Fruit fly (Drosophila melanogaster): Measurements from ENCODE around the gene Act5C.

Act5C gene

dm6 chrX:5918499-5919126 is 18.0 kb downstream of the Act5C start (continued):
- peak; percentile 99 for TF ChIP-seq CG4424 (GFP tag; optimal IDR thresholded peaks at IDR 0.05)
- TF ChIP-seq slbo (GFP tag; IDR thresholded peaks at IDR 0.05), result peak; percentile 100
- peak; percentile 95 for TF ChIP-seq Hmx (GFP tag; optimal IDR thresholded peaks at IDR 0.05)
- peak; percentile 97 for TF ChIP-seq CG9876 (GFP tag; optimal IDR thresholded peaks at IDR 0.05)
- TF ChIP-seq CG13287 (GFP tag; IDR thresholded peaks at IDR 0.05; ENCODE audit: partially characterized antibody), result peak; percentile 77
- TF ChIP-seq Usf (GFP tag; optimal IDR thresholded peaks at IDR 0.05), result peak; percentile 98
- TF ChIP-seq gcm2 (GFP tag; optimal IDR thresholded peaks at IDR 0.05), result peak; percentile 98
- no peak for TF ChIP-seq hth (optimal IDR thresholded peaks at IDR 0.05)
- TF ChIP-seq gsb-n (tag; optimal IDR thresholded peaks at IDR 0.05), result peak; percentile 97
- TF ChIP-seq sqz (GFP tag; optimal IDR thresholded peaks at IDR 0.05), result peak; percentile 99
- peak; percentile 100 for TF ChIP-seq sens (GFP tag)
- TF ChIP-seq CG12219 (GFP tag; optimal IDR thresholded peaks at IDR 0.05), result peak; percentile 98
- peak; percentile 99 for TF ChIP-seq CG2889 (GFP tag; IDR thresholded peaks at IDR 0.05)
- TF ChIP-seq mirr (GFP tag; optimal IDR thresholded peaks at IDR 0.05), result peak; percentile 99
- peak; percentile 99 for TF ChIP-seq CG3847 (GFP tag; IDR thresholded peaks at IDR 0.05)
- TF ChIP-seq fru (optimal IDR thresholded peaks at IDR 0.05), result no peak
- TF ChIP-seq CG6791 (GFP tag; IDR thresholded peaks at IDR 0.05; ENCODE audit: partially characterized antibody), result peak; percentile 82
- TF ChIP-seq croc (GFP tag; conservative IDR thresholded peaks at IDR 0.05), result peak; percentile 99
- TF ChIP-seq CG12155 (GFP tag; optimal IDR thresholded peaks at IDR 0.05), result peak; percentile 98
- peak; percentile 45 for TF ChIP-seq pzg (GFP tag; optimal IDR thresholded peaks at IDR 0.05)
- TF ChIP-seq sug (tag; optimal IDR thresholded peaks at IDR 0.05), result peak; percentile 98
- peak; percentile 98 for TF ChIP-seq CG18619 (GFP tag; optimal IDR thresholded peaks at IDR 0.05)
- TF ChIP-seq CG14860 (GFP tag; IDR thresholded peaks at IDR 0.05; ENCODE audit: partially characterized antibody), result peak; percentile 84
- TF ChIP-seq sna (GFP tag; IDR thresholded peaks at IDR 0.05; ENCODE audit: partially characterized antibody), result no peak
- TF ChIP-seq nom (GFP tag; optimal IDR thresholded peaks at IDR 0.05), result peak; percentile 99
- TF ChIP-seq ind (GFP tag; optimal IDR thresholded peaks at IDR 0.05), result peak; percentile 99
- TF ChIP-seq Lpt (GFP tag; optimal IDR thresholded peaks at IDR 0.05), result no peak
- TF ChIP-seq prd (optimal IDR thresholded peaks at IDR 0.05), result no peak
- peak; percentile 100 for TF ChIP-seq prd (GFP tag; IDR thresholded peaks at IDR 0.05)
- TF ChIP-seq D19A (tag; optimal IDR thresholded peaks at IDR 0.05), result peak; percentile 94
- TF ChIP-seq CG10209 (GFP tag; optimal IDR thresholded peaks at IDR 0.05), result peak; percentile 99
- peak; percentile 98 for TF ChIP-seq Atf-2 (GFP tag; optimal IDR thresholded peaks at IDR 0.05)
- TF ChIP-seq CG11093 (GFP tag; IDR thresholded peaks at IDR 0.05), result peak; percentile 99
- no peak for TF ChIP-seq HLHmδ (GFP tag; optimal IDR thresholded peaks at IDR 0.05)
- TF ChIP-seq sisA (GFP tag; IDR thresholded peaks at IDR 0.05), result peak; percentile 100
- TF ChIP-seq stwl (tag; optimal IDR thresholded peaks at IDR 0.05), result peak; percentile 50
- TF ChIP-seq Opbp (GFP tag; IDR thresholded peaks at IDR 0.05; ENCODE audit: partially characterized antibody), result peak; percentile 96
- TF ChIP-seq CG17568 (GFP tag; optimal IDR thresholded peaks at IDR 0.05), result peak; percentile 97
- peak; percentile 99 for TF ChIP-seq Chrac-16 (GFP tag; optimal IDR thresholded peaks at IDR 0.05)
- TF ChIP-seq eve (GFP tag; optimal IDR thresholded peaks at IDR 0.05), result peak in 1 of 2 experiments; percentile 95
- TF ChIP-seq Stat92E (GFP tag; optimal IDR thresholded peaks at IDR 0.05), result peak in 1 of 3 experiments; percentile 94
- TF ChIP-seq CG6689 (GFP tag; IDR thresholded peaks at IDR 0.05), result peak; percentile 99
- TF ChIP-seq ab (GFP tag; optimal IDR thresholded peaks at IDR 0.05), result peak; percentile 99
- peak; percentile 84 for TF ChIP-seq CG14965 (GFP tag; optimal IDR thresholded peaks at IDR 0.05; ENCODE audit: borderline replicate concordance)
- TF ChIP-seq CG13624 (GFP tag; optimal IDR thresholded peaks at IDR 0.05), result peak; percentile 99
- TF ChIP-seq CG6254 (GFP tag; optimal IDR thresholded peaks at IDR 0.05), result peak; percentile 93
- TF ChIP-seq CTCF (GFP tag; optimal IDR thresholded peaks at IDR 0.05), result peak; percentile 71
- TF ChIP-seq CG10431 (GFP tag; optimal IDR thresholded peaks at IDR 0.05), result peak; percentile 90
- peak; percentile 96 for TF ChIP-seq CG17385 (GFP tag; optimal IDR thresholded peaks at IDR 0.05)
- TF ChIP-seq chm (GFP tag; IDR thresholded peaks at IDR 0.05), result peak; percentile 99
- TF ChIP-seq jing (GFP tag; optimal IDR thresholded peaks at IDR 0.05), result peak; percentile 98

Measured in whole organism, embryonic.